Worm (Caenorhabditis elegans): Measurements from ENCODE around the gene F36H9.4.

ce11 chrV:1774874-1775589 lies 4.0 kb downstream of the F36H9.4 start, which contains the start of gene F36H9.7:
- TF ChIP-seq skn-1 (tag; optimal IDR thresholded peaks at IDR 0.05), result no peak
- no peak for TF ChIP-seq nhr-23 (tag; optimal IDR thresholded peaks at IDR 0.05)
- no peak for TF ChIP-seq nhr-77 (tag; optimal IDR thresholded peaks at IDR 0.05)
- TF ChIP-seq nhr-6 (tag; optimal IDR thresholded peaks at IDR 0.05), result no peak
- TF ChIP-seq ztf-11 (tag; optimal IDR thresholded peaks at IDR 0.05), result no peak
- no peak for TF ChIP-seq elt-3 (tag; optimal IDR thresholded peaks at IDR 0.05)
- no peak for TF ChIP-seq nhr-12 (tag; optimal IDR thresholded peaks at IDR 0.05)
- TF ChIP-seq mbf-1 (tag; optimal IDR thresholded peaks at IDR 0.05), result no peak
- TF ChIP-seq ceh-82 (tag; optimal IDR thresholded peaks at IDR 0.05), result no peak
- TF ChIP-seq zag-1 (tag; optimal IDR thresholded peaks at IDR 0.05), result no peak
- TF ChIP-seq ceh-16 (tag; optimal IDR thresholded peaks at IDR 0.05), result no peak
- TF ChIP-seq snpc-4 (tag; optimal IDR thresholded peaks at IDR 0.05), result no peak
- TF ChIP-seq unc-62 (GFP tag; optimal IDR thresholded peaks at IDR 0.05), result no peak
- TF ChIP-seq ztf-4 (tag; optimal IDR thresholded peaks at IDR 0.05), result no peak

All from whole organism, L2 larva.